Fruit fly (Drosophila melanogaster) whole organism, embryonic: ENCODE data around the gene Nubp1.
A peak's percentile ranks its signal among the peaks of the same experiment; 100 is the strongest.

Experiments used
- ATbp ChIP-seq: fragments of 200-800 bp; sonication (Bioruptor generic); optimal IDR thresholded peaks from 2 replicates; lab custom pipeline; 2017; ENCODE audit warnings: missing biosample characterization, mild to moderate bottlenecking, missing genetic modification characterization, missing genetic modification reagents
- Abd-B ChIP-seq: fragments of 200-800 bp; sonication (Bioruptor generic); optimal IDR thresholded peaks from 2 replicates; lab custom pipeline; 2018; ENCODE audit warnings: missing biosample characterization, mild to moderate bottlenecking, missing genetic modification characterization, moderate library complexity
- Aef1 ChIP-seq: fragments of 200-800 bp; sonication (Bioruptor generic); IDR thresholded peaks from 3 replicates; pipeline ENCODE4 v1.3.6; 2022; ENCODE audit warnings: missing biosample characterization, missing genetic modification characterization
- CG11398 ChIP-seq: fragments of 200-800 bp; sonication (Bioruptor generic); optimal IDR thresholded peaks from 2 replicates; lab custom pipeline; 2016; ENCODE audit warnings: missing biosample characterization, missing genetic modification characterization
- CG12236 ChIP-seq: fragments of 200-800 bp; sonication (Bioruptor generic); optimal IDR thresholded peaks from 2 replicates; lab custom pipeline; 2016; ENCODE audit warnings: missing biosample characterization, missing genetic modification characterization
- CG12391 ChIP-seq: fragments of 200-800 bp; sonication (Bioruptor generic); optimal IDR thresholded peaks from 3 replicates; lab custom pipeline; 2018; ENCODE audit warnings: missing biosample characterization, mild to moderate bottlenecking, missing genetic modification characterization, moderate library complexity
- CG12942 ChIP-seq: fragments of 200-800 bp; sonication (Bioruptor generic); optimal IDR thresholded peaks from 3 replicates; lab custom pipeline; 2016; ENCODE audit warnings: missing biosample characterization, missing genetic modification characterization
- CG14014 ChIP-seq: fragments of 200-800 bp; sonication (Bioruptor generic); IDR thresholded peaks from 2 replicates; pipeline ENCODE4 v1.3.6; 2022; ENCODE audit warnings: missing biosample characterization, missing genetic modification characterization
- CG14441 ChIP-seq: fragments of 200-800 bp; sonication (Bioruptor generic); IDR thresholded peaks from 2 replicates; pipeline ENCODE4 v1.3.6; 2022; ENCODE audit warnings: missing biosample characterization, missing genetic modification characterization
- CG14965 ChIP-seq: fragments of 200-800 bp; sonication (Bioruptor generic); optimal IDR thresholded peaks from 2 replicates; lab custom pipeline; 2016; ENCODE audit warnings: missing biosample characterization, missing genetic modification characterization, borderline replicate concordance
- CG1603 ChIP-seq: fragments of 200-800 bp; sonication (Bioruptor generic); optimal IDR thresholded peaks from 2 replicates; lab custom pipeline; 2019; ENCODE audit warnings: missing biosample characterization, mild to moderate bottlenecking, missing genetic modification characterization, moderate library complexity
- CG2889 ChIP-seq: fragments of 200-800 bp; sonication (Bioruptor generic); IDR thresholded peaks from 3 replicates; pipeline ENCODE4 v1.3.6; 2022; ENCODE audit warnings: missing biosample characterization, missing genetic modification characterization
- CG32767 ChIP-seq: fragments of 200-800 bp; sonication (Bioruptor generic); IDR thresholded peaks from 2 replicates; pipeline ENCODE4 v1.3.6; 2022; ENCODE audit warnings: missing biosample characterization, missing genetic modification characterization
- CG4328 ChIP-seq: fragments of 200-800 bp; sonication (Bioruptor generic); optimal IDR thresholded peaks from 3 replicates; lab custom pipeline; 2017; ENCODE audit warnings: missing biosample characterization, missing genetic modification reagents, missing genetic modification characterization
- CG4424 ChIP-seq: fragments of 200-800 bp; sonication (Bioruptor generic); optimal IDR thresholded peaks from 3 replicates; lab custom pipeline; 2016; ENCODE audit warnings: missing biosample characterization, missing genetic modification characterization
- CG8290 ChIP-seq, 3 experiments: fragments of 200-800 bp; sonication (Bioruptor generic); optimal IDR thresholded peaks; 2 replicates each; lab custom pipeline; 2016 to 2019; ENCODE audit warnings: missing biosample characterization in 3 of 3, missing genetic modification characterization in 3 of 3, mild to moderate bottlenecking in 2 of 3, moderate library complexity in 1 of 3
- CoRest ChIP-seq: fragments of 200-800 bp; sonication (Bioruptor generic); optimal IDR thresholded peaks from 3 replicates; lab custom pipeline; 2018; ENCODE audit warnings: missing biosample characterization, mild to moderate bottlenecking, missing genetic modification characterization, moderate library complexity
- CrebB ChIP-seq: fragments of 200-800 bp; sonication (Bioruptor generic); optimal IDR thresholded peaks from 3 replicates; lab custom pipeline; 2018; ENCODE audit warnings: missing biosample characterization, mild to moderate bottlenecking, missing genetic modification characterization
- Ets97D ChIP-seq: fragments of 200-800 bp; sonication (Bioruptor generic); optimal IDR thresholded peaks from 3 replicates; lab custom pipeline; 2016; ENCODE audit warnings: missing biosample characterization, missing genetic modification characterization
- HmgD ChIP-seq: fragments of 200-800 bp; sonication (Bioruptor generic); optimal IDR thresholded peaks from 3 replicates; lab custom pipeline; 2016; ENCODE audit warnings: missing biosample characterization, missing genetic modification characterization
- Kr ChIP-seq: fragments of 200-800 bp; sonication (Bioruptor generic); optimal IDR thresholded peaks from 2 replicates; lab custom pipeline; 2017; ENCODE audit warnings: missing biosample characterization, mild to moderate bottlenecking, missing genetic modification characterization
- NFAT ChIP-seq: fragments of 200-800 bp; sonication (Bioruptor generic); IDR thresholded peaks from 2 replicates; pipeline ENCODE4 v1.3.6; 2022; ENCODE audit warnings: missing biosample characterization, missing genetic modification characterization
- Nf-YC ChIP-seq: fragments of 200-800 bp; optimal IDR thresholded peaks from 3 replicates; lab custom pipeline; 2019; ENCODE audit warnings: missing biosample characterization, mild to moderate bottlenecking, missing genetic modification characterization, moderate library complexity
- Sox102F ChIP-seq: fragments of 200-800 bp; sonication (Bioruptor generic); optimal IDR thresholded peaks from 2 replicates; lab custom pipeline; 2018; ENCODE audit warnings: missing biosample characterization, mild to moderate bottlenecking, missing genetic modification characterization, moderate library complexity
- Taf1 ChIP-seq: fragments of 200-800 bp; sonication (Bioruptor generic); IDR thresholded peaks from 2 replicates; pipeline ENCODE4 v1.3.6; 2022; ENCODE audit warnings: missing biosample characterization, missing genetic modification characterization
- bcd ChIP-seq: fragments of 200-800 bp; sonication (Bioruptor generic); optimal IDR thresholded peaks from 2 replicates; lab custom pipeline; 2017; ENCODE audit warnings: missing biosample characterization, mild to moderate bottlenecking, missing genetic modification characterization
- caup ChIP-seq: fragments of 200-800 bp; sonication (Bioruptor generic); optimal IDR thresholded peaks from 3 replicates; lab custom pipeline; 2017; ENCODE audit warnings: missing biosample characterization, mild to moderate bottlenecking, missing genetic modification characterization, moderate library complexity; ENCODE audit not compliant: severe bottlenecking
- chn ChIP-seq: fragments of 200-800 bp; sonication (Bioruptor generic); optimal IDR thresholded peaks from 2 replicates; lab custom pipeline; 2016; ENCODE audit warnings: missing biosample characterization, missing genetic modification characterization
- ci ChIP-seq: fragments of 200-800 bp; sonication (Bioruptor generic); IDR thresholded peaks from 3 replicates; pipeline ENCODE4 v1.3.6; 2022; ENCODE audit warnings: missing biosample characterization, missing genetic modification characterization
- esg ChIP-seq: fragments of 200-800 bp; sonication (Bioruptor generic); conservative IDR thresholded peaks from 2 replicates; pipeline ENCODE4 v1.3.6; 2022; ENCODE audit warnings: missing biosample characterization, missing genetic modification characterization
- gcm ChIP-seq: fragments of 200-800 bp; sonication (Bioruptor generic); optimal IDR thresholded peaks from 2 replicates; lab custom pipeline; 2019; ENCODE audit warnings: missing biosample characterization, mild to moderate bottlenecking, missing genetic modification characterization, moderate library complexity
- grn ChIP-seq: fragments of 200-800 bp; sonication (Bioruptor generic); optimal IDR thresholded peaks from 3 replicates; lab custom pipeline; 2017; ENCODE audit warnings: missing biosample characterization, missing genetic modification characterization
- her ChIP-seq: fragments of 200-800 bp; sonication (Bioruptor generic); optimal IDR thresholded peaks from 2 replicates; lab custom pipeline; 2016; ENCODE audit warnings: missing biosample characterization, missing genetic modification characterization
- kay ChIP-seq: fragments of 200-800 bp; sonication (Bioruptor generic); optimal IDR thresholded peaks from 2 replicates; lab custom pipeline; 2016; ENCODE audit warnings: missing biosample characterization, missing genetic modification characterization
- knrl ChIP-seq: fragments of 200-800 bp; sonication (Bioruptor generic); IDR thresholded peaks from 3 replicates; pipeline ENCODE4 v1.3.6; 2022; ENCODE audit warnings: missing biosample characterization, missing genetic modification characterization; ENCODE audit not compliant: partially characterized antibody
- nmo ChIP-seq: fragments of 200-800 bp; sonication (Bioruptor generic); optimal IDR thresholded peaks from 2 replicates; lab custom pipeline; 2018; ENCODE audit warnings: missing biosample characterization, mild to moderate bottlenecking, missing genetic modification characterization, moderate library complexity
- nom ChIP-seq: fragments of 200-800 bp; sonication (Bioruptor generic); optimal IDR thresholded peaks from 2 replicates; lab custom pipeline; 2017; ENCODE audit warnings: missing biosample characterization, missing genetic modification characterization, mild to moderate bottlenecking, moderate library complexity, missing genetic modification reagents
- oc ChIP-seq: fragments of 200-800 bp; sonication (Bioruptor generic); optimal IDR thresholded peaks from 2 replicates; lab custom pipeline; 2018; ENCODE audit warnings: missing biosample characterization, mild to moderate bottlenecking, missing genetic modification characterization, moderate library complexity
- pb ChIP-seq: fragments of 200-800 bp; sonication (Bioruptor generic); optimal IDR thresholded peaks from 3 replicates; lab custom pipeline; 2016; ENCODE audit warnings: missing biosample characterization, missing genetic modification characterization
- phol ChIP-seq: fragments of 200-800 bp; sonication (Bioruptor generic); optimal IDR thresholded peaks from 3 replicates; lab custom pipeline; 2018; ENCODE audit warnings: missing biosample characterization, mild to moderate bottlenecking, missing genetic modification characterization, moderate library complexity
- pros ChIP-seq: fragments of 200-800 bp; sonication (Bioruptor generic); optimal IDR thresholded peaks from 3 replicates; lab custom pipeline; 2019; ENCODE audit warnings: missing biosample characterization, mild to moderate bottlenecking, missing genetic modification characterization, moderate library complexity
- schlank ChIP-seq: fragments of 200-800 bp; sonication (Bioruptor generic); optimal IDR thresholded peaks from 2 replicates; lab custom pipeline; 2018; ENCODE audit warnings: missing biosample characterization, mild to moderate bottlenecking, missing genetic modification characterization
- seq ChIP-seq: fragments of 200-800 bp; sonication (Bioruptor generic); IDR thresholded peaks from 2 replicates; pipeline ENCODE4 v1.3.6; 2022; ENCODE audit warnings: missing biosample characterization, missing genetic modification characterization
- slp2 ChIP-seq: fragments of 200-800 bp; sonication (Bioruptor generic); optimal IDR thresholded peaks from 2 replicates; lab custom pipeline; 2016; ENCODE audit warnings: missing biosample characterization, missing genetic modification characterization
- sob ChIP-seq: fragments of 200-800 bp; sonication (Bioruptor generic); IDR thresholded peaks from 2 replicates; pipeline ENCODE4 v1.3.6; 2022; ENCODE audit warnings: missing biosample characterization, missing genetic modification characterization
- sug ChIP-seq: fragments of 200-800 bp; optimal IDR thresholded peaks from 2 replicates; lab custom pipeline; 2019; ENCODE audit warnings: missing biosample characterization, mild to moderate bottlenecking, missing genetic modification characterization, moderate library complexity
- unc-4 ChIP-seq: fragments of 200-800 bp; sonication (Bioruptor generic); IDR thresholded peaks from 2 replicates; pipeline ENCODE4 v1.3.6; 2022; ENCODE audit warnings: missing biosample characterization, missing genetic modification characterization; ENCODE audit not compliant: partially characterized antibody
- wdn ChIP-seq: fragments of 200-800 bp; sonication (Bioruptor generic); IDR thresholded peaks from 2 replicates; pipeline ENCODE4 v1.3.6; 2022; ENCODE audit warnings: missing biosample characterization, missing genetic modification characterization

Nubp1 gene

dm6 chr2L:16719643-16720515 is 12.5 kb upstream of the Nubp1 start, which contains the start of gene Cyt-c-p (continued):
- TF ChIP-seq esg (GFP tag; lab: Robert Waterston, UW) (no peak), sug (tag; lab: Kevin White, UChicago) (peak; percentile 63), bcd (GFP tag; lab: Kevin White, UChicago) (peak; percentile 6), CG32767 (GFP tag; lab: Robert Waterston, UW) (no peak), pros (GFP tag; lab: Kevin White, UChicago) (no peak), CG11398 (GFP tag; lab: Kevin White, UChicago) (no peak), CG4424 (no peak), wdn (GFP tag; lab: Robert Waterston, UW) (no peak), CG14441 (GFP tag; lab: Robert Waterston, UW) (no peak), CrebB (tag; lab: Kevin White, UChicago) (no peak), nom (GFP tag; lab: Kevin White, UChicago) (no peak), nmo (GFP tag; lab: Kevin White, UChicago) (peak; percentile 73), Nf-YC (tag; lab: Kevin White, UChicago) (peak; percentile 55), CG12391 (peak; percentile 55), oc (tag; lab: Kevin White, UChicago) (no peak), her (GFP tag; lab: Kevin White, UChicago) (peak; percentile 11), kay (GFP tag; lab: Kevin White, UChicago) (no peak), HmgD (GFP tag; lab: Kevin White, UChicago) (peak; percentile 62), NFAT (GFP tag; lab: Robert Waterston, UW) (peak; percentile 58; the same call in 1 of the 2 replicates), ci (GFP tag; lab: Robert Waterston, UW) (peak; percentile 27; the same call in 1 of the 3 replicates), CG8290 (GFP tag; optimal IDR thresholded peaks at IDR 0.05; lab: Kevin White, UChicago) (peak; percentile 51), CG8290 (tag; optimal IDR thresholded peaks at IDR 0.05; lab: Kevin White, UChicago) (peak in 1 of 2 experiments; percentile 29), knrl (GFP tag; lab: Robert Waterston, UW) (peak; percentile 61), sob (GFP tag; lab: Robert Waterston, UW) (peak; percentile 54; the same call in 1 of the 2 replicates), schlank (tag; lab: Kevin White, UChicago) (no peak), CG14965 (GFP tag; lab: Kevin White, UChicago) (no peak), ATbp (GFP tag; lab: Kevin White, UChicago) (no peak), CG2889 (GFP tag; lab: Robert Waterston, UW) (no peak), Ets97D (peak; percentile 76), CG12942 (GFP tag; lab: Kevin White, UChicago) (no peak), CG14014 (no peak), gcm (GFP tag; lab: Kevin White, UChicago) (peak; percentile 40), CoRest (peak; percentile 63), Abd-B (GFP tag; lab: Kevin White, UChicago) (peak; percentile 94), Sox102F (GFP tag; lab: Kevin White, UChicago) (no peak), caup (GFP tag; lab: Kevin White, UChicago) (peak; percentile 52), seq (0 out of 2 replicates have a peak, but pooled peaks have one; percentile 10), Taf1 (no peak), unc-4 (GFP tag; lab: Robert Waterston, UW) (peak; percentile 66), grn (GFP tag; lab: Kevin White, UChicago) (peak; percentile 34), chn (no peak), CG1603 (tag; lab: Kevin White, UChicago) (peak; percentile 55), Aef1 (GFP tag; lab: Robert Waterston, UW) (no peak), CG12236 (GFP tag; lab: Kevin White, UChicago) (no peak), phol (peak; percentile 77), Kr (GFP tag; lab: Kevin White, UChicago) (no peak), CG4328 (GFP tag; lab: Kevin White, UChicago) (no peak), slp2 (no peak), pb (GFP tag; lab: Kevin White, UChicago) (peak; percentile 26)
